Worm (Caenorhabditis elegans): ENCODE data around the gene C07G1.15.

ce11 chrIV:8130131-8130611 is 39.6 kb upstream of the C07G1.15 start, which contains the start of the genes ndub-11 and moc-3:
- TF ChIP-seq nhr-76 (tag; optimal IDR thresholded peaks at IDR 0.05) (no peak), unc-62 (GFP tag; optimal IDR thresholded peaks at IDR 0.05) (no peak), drap-1 (GFP tag; optimal IDR thresholded peaks at IDR 0.05) (no peak), nhr-237 (tag; optimal IDR thresholded peaks at IDR 0.05) (no peak), elt-1 (tag; optimal IDR thresholded peaks at IDR 0.05; ENCODE audit: borderline replicate concordance, insufficient read depth) (no peak), pha-4 (tag; optimal IDR thresholded peaks at IDR 0.05) (no peak), lsy-2 (tag; optimal IDR thresholded peaks at IDR 0.05) (no peak), tbx-8 (GFP tag; optimal IDR thresholded peaks at IDR 0.05) (no peak), nhr-28 (tag; optimal IDR thresholded peaks at IDR 0.05) (no peak), ztf-11 (tag; optimal IDR thresholded peaks at IDR 0.05) (no peak), zip-8 (tag; optimal IDR thresholded peaks at IDR 0.05) (no peak), blmp-1 (tag; optimal IDR thresholded peaks at IDR 0.05) (no peak), ceh-83 (GFP tag; optimal IDR thresholded peaks at IDR 0.05) (no peak), unc-39 (tag; optimal IDR thresholded peaks at IDR 0.05) (no peak)
